Worm (Caenorhabditis elegans): Measurements from ENCODE around the gene arx-5.

Gene arx-5

DNA sequence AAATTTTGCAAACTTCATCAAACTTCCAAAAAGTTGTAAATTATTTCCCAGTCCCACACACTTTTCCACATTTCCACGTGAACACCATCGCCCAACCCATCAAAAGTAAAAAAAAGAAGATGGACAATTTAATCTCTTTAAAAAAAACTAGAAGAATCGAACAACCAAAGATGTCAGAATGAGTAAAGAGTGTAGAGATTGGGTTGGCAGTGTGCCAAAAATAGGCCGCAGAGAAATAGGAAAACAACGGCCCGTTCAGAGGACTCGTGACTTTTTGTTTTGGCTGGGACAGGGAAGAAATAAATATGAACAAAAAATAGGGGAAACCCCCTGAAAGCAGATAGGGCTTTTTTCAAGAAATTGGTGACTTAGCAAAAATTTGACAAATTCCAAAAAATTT is 25.0 kb upstream of the arx-5 start (continued):
- TF ChIP-seq nhr-85 (tag) (peak; percentile 89), nhr-76 (tag; optimal IDR thresholded peaks at IDR 0.05) (no peak), nhr-237 (tag; optimal IDR thresholded peaks at IDR 0.05) (no peak), F16B12.6 (tag; optimal IDR thresholded peaks at IDR 0.05) (no peak), xbp-1 (tag; optimal IDR thresholded peaks at IDR 0.05) (no peak), ets-5 (GFP tag; IDR thresholded peaks at IDR 0.05) (no peak), nhr-20 (tag; optimal IDR thresholded peaks at IDR 0.05) (peak; percentile 46), unc-86 (tag; optimal IDR thresholded peaks at IDR 0.05) (no peak), ceh-88 (GFP tag; IDR thresholded peaks at IDR 0.05) (no peak), hlh-17 (GFP tag; optimal IDR thresholded peaks at IDR 0.05; ENCODE audit: borderline replicate concordance) (no peak), ces-1 (GFP tag; optimal IDR thresholded peaks at IDR 0.05) (no peak), mep-1 (tag; optimal IDR thresholded peaks at IDR 0.05) (no peak), nhr-11 (tag; optimal IDR thresholded peaks at IDR 0.05) (no peak), lir-3 (tag; optimal IDR thresholded peaks at IDR 0.05; ENCODE audit: poor library complexity) (no peak), zip-4 (GFP tag; optimal IDR thresholded peaks at IDR 0.05) (no peak), isw-1 (GFP tag; IDR thresholded peaks at IDR 0.05) (no peak), lin-39 (tag; optimal IDR thresholded peaks at IDR 0.05) (no peak), fkh-8 (tag; optimal IDR thresholded peaks at IDR 0.05) (no peak), lsy-2 (tag; optimal IDR thresholded peaks at IDR 0.05) (no peak), jun-1 (tag; optimal IDR thresholded peaks at IDR 0.05) (no peak), nhr-77 (tag; optimal IDR thresholded peaks at IDR 0.05) (no peak), aly-2 (tag; optimal IDR thresholded peaks at IDR 0.05) (no peak), fos-1 (tag; optimal IDR thresholded peaks at IDR 0.05) (no peak), egl-27 (tag; optimal IDR thresholded peaks at IDR 0.05) (no peak), fkh-10 (GFP tag; optimal IDR thresholded peaks at IDR 0.05) (no peak), hpl-2 (GFP tag; optimal IDR thresholded peaks at IDR 0.05) (no peak), alr-1 (tag; optimal IDR thresholded peaks at IDR 0.05; ENCODE audit: borderline replicate concordance) (no peak), pqm-1 (tag; optimal IDR thresholded peaks at IDR 0.05) (no peak), ceh-63 (GFP tag; optimal IDR thresholded peaks at IDR 0.05) (no peak), C04F5.9 (tag; optimal IDR thresholded peaks at IDR 0.05) (no peak), unc-30 (tag; optimal IDR thresholded peaks at IDR 0.05) (no peak), ceh-8 (GFP tag; optimal IDR thresholded peaks at IDR 0.05) (no peak), zag-1 (tag; optimal IDR thresholded peaks at IDR 0.05) (no peak), Y116A8C.19 (tag; optimal IDR thresholded peaks at IDR 0.05; ENCODE audit: borderline replicate concordance) (no peak), skn-1 (tag; optimal IDR thresholded peaks at IDR 0.05) (no peak), mef-2 (tag; optimal IDR thresholded peaks at IDR 0.05) (no peak), aha-1 (tag; optimal IDR thresholded peaks at IDR 0.05) (no peak), swsn-7 (tag; optimal IDR thresholded peaks at IDR 0.05) (no peak), lin-13 (GFP tag; optimal IDR thresholded peaks at IDR 0.05) (no peak), nhr-47 (tag; optimal IDR thresholded peaks at IDR 0.05) (no peak), nhr-12 (tag; optimal IDR thresholded peaks at IDR 0.05) (no peak), nhr-28 (tag; optimal IDR thresholded peaks at IDR 0.05) (no peak), rnt-1 (tag; optimal IDR thresholded peaks at IDR 0.05) (no peak), nhr-90 (tag; optimal IDR thresholded peaks at IDR 0.05; ENCODE audit: poor library complexity) (peak; percentile 5), efl-1 (optimal IDR thresholded peaks at IDR 0.05) (no peak), efl-1 (GFP tag; optimal IDR thresholded peaks at IDR 0.05 in 1 of 2) (no peak), snu-23 (GFP tag; optimal IDR thresholded peaks at IDR 0.05) (peak; percentile 28), C16A3.4 (tag; optimal IDR thresholded peaks at IDR 0.05) (no peak), elt-2 (tag; optimal IDR thresholded peaks at IDR 0.05) (no peak)

Measured in whole organism, L1 larva.